Worm (Caenorhabditis elegans) whole organism, young adult: Measurements from ENCODE around the gene csa-1.

ENCODE experiments used
- B0261.1 ChIP-seq: sonication (generic microtip); optimal IDR thresholded peaks from 2 replicates; lab custom pipeline; 2016; ENCODE audit warnings: mild to moderate bottlenecking, missing genetic modification characterization, moderate library complexity, missing compliant biosample characterization
- B0336.3 ChIP-seq: fragments of 200-800 bp; sonication (Bioruptor generic); IDR thresholded peaks from 2 replicates; pipeline ENCODE4 v1.3.6; 2022; ENCODE audit warnings: missing genetic modification characterization, missing compliant biosample characterization
- D2030.7 ChIP-seq: fragments of 200-800 bp; sonication (Bioruptor generic); IDR thresholded peaks from 2 replicates; pipeline ENCODE4 v1.3.6; 2022; ENCODE audit warnings: missing genetic modification reagents, missing genetic modification characterization, missing compliant biosample characterization
- F10E7.11 ChIP-seq: sonication (generic microtip); optimal IDR thresholded peaks from 2 replicates; lab custom pipeline; 2017; ENCODE audit warnings: mild to moderate bottlenecking, missing genetic modification characterization, moderate library complexity, missing compliant biosample characterization
- F39B2.1 ChIP-seq: fragments of 200-800 bp; sonication (Bioruptor generic); IDR thresholded peaks from 2 replicates; pipeline ENCODE4 v1.3.6; 2022; ENCODE audit warnings: missing genetic modification reagents, missing genetic modification characterization, missing compliant biosample characterization
- F57A8.1 ChIP-seq: fragments of 200-800 bp; sonication (Bioruptor generic); optimal IDR thresholded peaks from 2 replicates; lab custom pipeline; 2018; ENCODE audit warnings: mild to moderate bottlenecking, missing genetic modification characterization, moderate library complexity, missing compliant biosample characterization
- K12H6.12 ChIP-seq: fragments of 200-800 bp; sonication (Bioruptor generic); optimal IDR thresholded peaks from 2 replicates; lab custom pipeline; 2018; ENCODE audit warnings: mild to moderate bottlenecking, missing genetic modification characterization, missing compliant biosample characterization
- Y67H2A.10 ChIP-seq: fragments of 200-800 bp; sonication (Bioruptor generic); conservative IDR thresholded peaks from 2 replicates; pipeline ENCODE4 v1.3.6; 2022; ENCODE audit warnings: missing genetic modification reagents, missing genetic modification characterization, missing compliant biosample characterization
- attf-3 ChIP-seq: fragments of 200-800 bp; sonication (Bioruptor generic); conservative IDR thresholded peaks from 2 replicates; pipeline ENCODE4 v1.3.6; 2022; ENCODE audit warnings: missing genetic modification reagents, missing genetic modification characterization, missing compliant biosample characterization
- attf-5 ChIP-seq: fragments of 200-800 bp; sonication (Bioruptor generic); optimal IDR thresholded peaks from 2 replicates; lab custom pipeline; 2018; ENCODE audit warnings: mild to moderate bottlenecking, missing genetic modification characterization, missing compliant biosample characterization
- bed-1 ChIP-seq: fragments of 200-800 bp; sonication (Bioruptor generic); IDR thresholded peaks from 2 replicates; pipeline ENCODE4 v1.3.6; 2022; ENCODE audit warnings: missing genetic modification reagents, missing genetic modification characterization, missing compliant biosample characterization
- cebp-1 ChIP-seq, 2 experiments: fragments of 200-800 bp in 1 of 2; sonication (Bioruptor generic) in 1 of 2; sonication (generic microtip) in 1 of 2; IDR thresholded peaks in 1 of 2; optimal IDR thresholded peaks in 1 of 2; 2 replicates each; pipeline versions ENCODE4 v1.3.6 to Lab custom; 2017 to 2022; ENCODE audit warnings: missing compliant biosample characterization in 2 of 2, missing genetic modification characterization in 2 of 2, mild to moderate bottlenecking in 1 of 2, missing genetic modification reagents in 1 of 2, moderate library complexity in 1 of 2
- ceh-27 ChIP-seq: fragments of 200-800 bp; sonication (Bioruptor generic); optimal IDR thresholded peaks from 2 replicates; lab custom pipeline; 2018; ENCODE audit warnings: mild to moderate bottlenecking, missing genetic modification characterization, moderate library complexity, missing compliant biosample characterization
- ceh-58 ChIP-seq: fragments of 200-800 bp; sonication (Bioruptor generic); IDR thresholded peaks from 2 replicates; pipeline ENCODE4 v1.3.6; 2022; ENCODE audit warnings: missing genetic modification characterization, missing compliant biosample characterization
- ceh-91 ChIP-seq: fragments of 200-800 bp; sonication (Bioruptor generic); IDR thresholded peaks from 2 replicates; pipeline ENCODE4 v1.3.6; 2022; ENCODE audit warnings: missing genetic modification reagents, missing genetic modification characterization, missing compliant biosample characterization
- dox-1 ChIP-seq: fragments of 200-800 bp; sonication (Bioruptor generic); IDR thresholded peaks from 2 replicates; pipeline ENCODE4 v1.3.6; 2022; ENCODE audit warnings: missing genetic modification reagents, missing genetic modification characterization, missing compliant biosample characterization
- dpff-1 ChIP-seq: sonication (generic microtip); optimal IDR thresholded peaks from 2 replicates; lab custom pipeline; 2017; ENCODE audit warnings: mild to moderate bottlenecking, missing genetic modification characterization, missing compliant biosample characterization
- egl-44 ChIP-seq: fragments of 200-800 bp; sonication (Bioruptor generic); IDR thresholded peaks from 2 replicates; pipeline ENCODE4 v1.3.6; 2022; ENCODE audit warnings: missing genetic modification reagents, missing genetic modification characterization, missing compliant biosample characterization
- ekl-4 ChIP-seq: fragments of 200-800 bp; sonication (Bioruptor generic); IDR thresholded peaks from 2 replicates; pipeline ENCODE4 v1.3.6; 2022; ENCODE audit warnings: missing genetic modification reagents, missing genetic modification characterization, missing compliant biosample characterization
- ets-4 ChIP-seq: fragments of 200-800 bp; sonication (Bioruptor generic); optimal IDR thresholded peaks from 2 replicates; lab custom pipeline; 2018; ENCODE audit warnings: mild to moderate bottlenecking, missing genetic modification characterization, missing compliant biosample characterization
- hmg-1.2 ChIP-seq: fragments of 200-800 bp; sonication (Bioruptor generic); IDR thresholded peaks from 2 replicates; pipeline ENCODE4 v1.3.6; 2022; ENCODE audit warnings: missing genetic modification reagents, missing genetic modification characterization, missing compliant biosample characterization
- lin-26 ChIP-seq: fragments of 200-800 bp; sonication (Bioruptor generic); IDR thresholded peaks from 2 replicates; pipeline ENCODE4 v1.3.6; 2022; ENCODE audit warnings: missing genetic modification reagents, missing genetic modification characterization, missing compliant biosample characterization
- lin-40 ChIP-seq: sonication (generic microtip); optimal IDR thresholded peaks from 2 replicates; lab custom pipeline; 2016; ENCODE audit warnings: missing genetic modification characterization, mild to moderate bottlenecking, missing compliant biosample characterization, missing genotype, missing genetic modification reagents
- madf-6 ChIP-seq: fragments of 200-800 bp; sonication (Bioruptor generic); IDR thresholded peaks from 2 replicates; pipeline ENCODE4 v1.3.6; 2022; ENCODE audit warnings: missing genetic modification reagents, missing genetic modification characterization, missing compliant biosample characterization
- mel-28 ChIP-seq: sonication (generic microtip); optimal IDR thresholded peaks from 2 replicates; lab custom pipeline; 2016; ENCODE audit warnings: borderline replicate concordance, mild to moderate bottlenecking, missing genetic modification characterization, missing compliant biosample characterization
- nfya-1 ChIP-seq: sonication (generic microtip); optimal IDR thresholded peaks from 2 replicates; lab custom pipeline; 2017; ENCODE audit warnings: antibody characterized with exemption, missing compliant biosample characterization, missing genetic modification characterization, borderline replicate concordance; ENCODE audit not compliant: insufficient read depth
- nfyb-1 ChIP-seq: fragments of 200-800 bp; sonication (Bioruptor generic); IDR thresholded peaks from 2 replicates; pipeline ENCODE4 v1.3.6; 2022; ENCODE audit warnings: missing genetic modification reagents, missing genetic modification characterization, missing compliant biosample characterization
- nhr-120 ChIP-seq: fragments of 200-800 bp; sonication (Bioruptor generic); IDR thresholded peaks from 2 replicates; pipeline ENCODE4 v1.3.6; 2022; ENCODE audit warnings: missing genetic modification characterization, missing compliant biosample characterization
- nhr-27 ChIP-seq: fragments of 200-800 bp; sonication (Bioruptor generic); optimal IDR thresholded peaks from 2 replicates; lab custom pipeline; 2018; ENCODE audit warnings: mild to moderate bottlenecking, missing genetic modification characterization, moderate library complexity, missing compliant biosample characterization
- rcor-1 ChIP-seq: fragments of 200-800 bp; sonication (Bioruptor generic); IDR thresholded peaks from 2 replicates; pipeline ENCODE4 v1.3.6; 2022; ENCODE audit warnings: missing genetic modification reagents, missing genetic modification characterization, missing compliant biosample characterization
- repo-1 ChIP-seq: sonication (generic microtip); optimal IDR thresholded peaks from 2 replicates; lab custom pipeline; 2017; ENCODE audit warnings: mild to moderate bottlenecking, missing genetic modification characterization, missing compliant biosample characterization
- sdz-38 ChIP-seq: sonication (generic microtip); optimal IDR thresholded peaks from 2 replicates; lab custom pipeline; 2016; ENCODE audit warnings: missing genotype, missing genetic modification characterization, missing compliant biosample characterization
- sea-2 ChIP-seq: fragments of 200-800 bp; sonication (Bioruptor generic); IDR thresholded peaks from 2 replicates; pipeline ENCODE4 v1.3.6; 2022; ENCODE audit warnings: missing genetic modification characterization, missing compliant biosample characterization
- somi-1 ChIP-seq: fragments of 200-800 bp; sonication (Bioruptor generic); optimal IDR thresholded peaks from 2 replicates; lab custom pipeline; 2018; ENCODE audit warnings: mild to moderate bottlenecking, missing genetic modification characterization, missing compliant biosample characterization
- sptf-2 ChIP-seq: fragments of 200-800 bp; sonication (Bioruptor generic); optimal IDR thresholded peaks from 2 replicates; lab custom pipeline; 2018; ENCODE audit warnings: mild to moderate bottlenecking, missing genetic modification characterization, missing compliant biosample characterization
- tbp1 ChIP-seq: fragments of 200-800 bp; sonication (Bioruptor generic); optimal IDR thresholded peaks from 2 replicates; lab custom pipeline; 2018; ENCODE audit warnings: mild to moderate bottlenecking, missing genetic modification characterization, missing compliant biosample characterization
- unc-62 ChIP-seq: fragments of 150-350 bp; optimal IDR thresholded peaks from 2 replicates; lab custom pipeline; 2014; ENCODE audit warnings: missing biosample characterization, missing genetic modification reagents, missing genetic modification characterization
- zfh-2 ChIP-seq: fragments of 200-800 bp; sonication (Bioruptor generic); conservative IDR thresholded peaks from 2 replicates; pipeline ENCODE4 v1.3.6; 2022; ENCODE audit warnings: missing genetic modification reagents, missing genetic modification characterization, missing compliant biosample characterization

csa-1 gene

DNA sequence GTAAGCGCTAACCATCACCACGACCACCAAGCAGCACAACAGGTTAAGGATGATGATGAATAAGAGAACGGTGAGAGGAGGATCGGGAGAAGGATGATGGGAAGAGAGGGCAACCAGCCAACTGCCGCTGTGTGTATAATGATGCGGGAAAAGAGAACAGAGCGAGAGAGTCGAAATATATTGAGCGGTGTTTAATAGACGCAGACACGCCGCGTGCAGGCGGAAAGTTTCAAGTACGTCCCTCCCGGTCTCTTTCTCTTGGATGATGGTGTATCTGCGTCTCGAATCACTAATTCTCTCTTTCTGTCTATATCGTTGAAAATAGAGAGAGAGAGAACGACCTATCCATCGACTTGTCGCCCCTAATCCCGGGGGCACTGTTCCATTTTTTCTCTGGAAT lies 37.2 kb upstream of the csa-1 start:
- TF ChIP-seq somi-1 = no peak
- TF ChIP-seq K12H6.12 (tag; lab: Kevin White, UChicago) = no peak
- no peak for TF ChIP-seq B0336.3 (GFP tag; lab: Robert Waterston, UW)
- TF ChIP-seq cebp-1 (GFP tag; IDR thresholded peaks at IDR 0.05; lab: Robert Waterston, UW) = no peak
- peak; percentile 43 for TF ChIP-seq cebp-1 (tag; optimal IDR thresholded peaks at IDR 0.05; lab: Kevin White, UChicago)
- peak; percentile 8 for TF ChIP-seq lin-40 (tag; lab: Kevin White, UChicago)
- TF ChIP-seq nhr-120 (GFP tag; lab: Robert Waterston, UW) = no peak
- TF ChIP-seq nfyb-1 (GFP tag; lab: Robert Waterston, UW) = 0 out of 2 replicates have a peak, but pooled peaks have one; percentile 54
- no peak for TF ChIP-seq nhr-27 (tag; lab: Kevin White, UChicago)
- no peak for TF ChIP-seq sea-2 (GFP tag; lab: Robert Waterston, UW)
- TF ChIP-seq madf-6 (GFP tag; lab: Robert Waterston, UW) = no peak
- peak; percentile 43; the same call in 1 of the 2 replicates for TF ChIP-seq zfh-2
- TF ChIP-seq lin-26 = no peak
- 0 out of 2 replicates have a peak, but pooled peaks have one; percentile 23 for TF ChIP-seq ekl-4 (GFP tag; lab: Robert Waterston, UW)
- peak; percentile 39 for TF ChIP-seq attf-5
- peak; percentile 9 for TF ChIP-seq tbp1 (GFP tag; lab: Kevin White, UChicago)
- no peak for TF ChIP-seq bed-1 (GFP tag; lab: Robert Waterston, UW)
- TF ChIP-seq ceh-27 (GFP tag; lab: Kevin White, UChicago) = peak; percentile 10
- peak; percentile 83 for TF ChIP-seq hmg-1.2
- no peak for TF ChIP-seq dpff-1 (tag; lab: Kevin White, UChicago)
- TF ChIP-seq B0261.1 (tag; lab: Kevin White, UChicago) = no peak
- peak; percentile 46; the same call in 1 of the 2 replicates for TF ChIP-seq dox-1 (GFP tag; lab: Robert Waterston, UW)
- TF ChIP-seq F10E7.11 (tag; lab: Kevin White, UChicago) = no peak
- no peak for TF ChIP-seq nfya-1
- 0 out of 2 replicates have a peak, but pooled peaks have one; percentile 8 for TF ChIP-seq rcor-1
- no peak for TF ChIP-seq ceh-58 (GFP tag; lab: Robert Waterston, UW)
- no peak for TF ChIP-seq ets-4 (GFP tag; lab: Kevin White, UChicago)
- no peak for TF ChIP-seq ceh-91
- no peak for TF ChIP-seq sdz-38 (tag; lab: Kevin White, UChicago)
- TF ChIP-seq D2030.7 (GFP tag; lab: Robert Waterston, UW) = no peak
- no peak for TF ChIP-seq F57A8.1
- TF ChIP-seq mel-28 (tag; lab: Kevin White, UChicago) = no peak
- no peak for TF ChIP-seq Y67H2A.10 (GFP tag; lab: Robert Waterston, UW)
- TF ChIP-seq egl-44 (GFP tag; lab: Robert Waterston, UW) = no peak
- no peak for TF ChIP-seq unc-62

DNA sequence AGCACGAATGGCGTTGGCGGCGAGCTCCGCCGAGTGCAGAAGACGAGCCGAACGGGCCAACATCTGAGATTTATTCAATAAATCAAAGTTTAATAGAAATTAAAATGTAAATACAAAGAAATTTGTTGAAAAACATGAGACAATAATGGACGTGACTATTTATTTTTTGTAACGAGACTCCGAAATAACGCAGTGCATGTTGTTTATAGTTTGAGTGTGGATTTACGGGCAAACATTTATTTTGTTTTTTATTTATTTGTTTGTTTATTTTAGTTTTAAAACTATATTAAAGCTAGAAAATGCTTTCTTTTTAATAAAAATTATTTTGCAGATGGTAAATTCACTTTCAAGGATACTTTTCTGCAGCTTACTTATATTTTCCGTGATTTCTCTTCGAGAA lies 33.1 kb upstream of the csa-1 start, which contains the start of the genes sdhb-1 and cup-15:
sdhb-1 (minus strand) TSS at position 63 of the 400 bp plus-strand sequence.
cup-15 (plus strand) TSS at position 332 of the 400 bp plus-strand sequence.
- no peak for TF ChIP-seq sptf-2 (GFP tag; lab: Kevin White, UChicago)
- peak; percentile 87 for TF ChIP-seq attf-3 (GFP tag; lab: Robert Waterston, UW)
- TF ChIP-seq F39B2.1 (GFP tag; lab: Robert Waterston, UW) = no peak
- no peak for TF ChIP-seq repo-1 (tag; lab: Kevin White, UChicago)
